Comparison of ENCODE assay signal across 1 fruit fly cellular context in the genomic region with DNA sequence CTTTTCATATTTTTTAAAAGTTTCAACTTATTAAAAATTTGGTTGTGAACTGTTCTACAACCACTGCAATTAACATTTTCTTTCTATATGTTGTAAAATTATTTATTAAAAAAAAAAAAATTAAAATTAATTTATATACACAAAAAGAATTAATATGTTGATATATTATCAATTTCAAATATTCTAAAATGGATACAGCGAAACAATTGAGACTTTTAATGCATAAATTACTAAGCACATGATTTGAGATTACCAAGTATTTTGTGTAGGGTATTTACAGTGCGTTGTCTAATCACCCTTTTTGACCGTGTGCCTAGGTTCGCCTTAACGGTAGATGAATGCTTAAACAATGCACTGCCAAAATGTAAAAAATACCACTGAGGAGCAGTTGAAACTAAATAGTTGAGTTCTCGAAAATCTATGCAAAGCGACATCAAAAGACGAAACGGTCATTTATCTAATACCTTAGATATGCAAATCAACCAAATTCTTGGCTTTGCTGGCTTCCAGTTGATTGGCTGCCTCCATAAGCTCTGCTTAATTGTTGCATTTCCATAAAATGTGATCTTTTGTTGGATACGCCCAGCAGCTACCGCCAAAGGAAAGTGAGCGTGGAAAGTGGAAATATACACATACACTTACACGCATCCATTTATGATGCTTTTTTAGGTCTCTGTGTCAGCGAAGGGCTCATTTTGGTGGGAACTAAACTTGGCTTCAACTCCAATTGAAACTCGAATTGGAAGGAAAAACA.
TF ChIP-seq lines count a peak whose summit lies in the region.

No protein-coding gene starts in this region.

TF ChIP-seq in whole organism, embryonic, 481 proteins besides CTCF, POLR2A, EP300 and RAD21 (continued from another document):
- no peak for TF ChIP-seq tio (GFP tag; optimal IDR thresholded peaks at IDR 0.05; lab: Kevin White, UChicago)
- TF ChIP-seq CG3847 (GFP tag; IDR thresholded peaks at IDR 0.05; lab: Robert Waterston, UW): no peak
- no peak for TF ChIP-seq CG11504 (tag; optimal IDR thresholded peaks at IDR 0.05; lab: Kevin White, UChicago)
- peak; percentile 27 for TF ChIP-seq dmrt99B (tag; optimal IDR thresholded peaks at IDR 0.05; lab: Kevin White, UChicago)
- no peak for TF ChIP-seq fu2 (GFP tag; optimal IDR thresholded peaks at IDR 0.05; lab: Kevin White, UChicago)
- TF ChIP-seq lilli (GFP tag; optimal IDR thresholded peaks at IDR 0.05; lab: Kevin White, UChicago): no peak
- no peak for TF ChIP-seq dmrt11E (tag; optimal IDR thresholded peaks at IDR 0.05; lab: Kevin White, UChicago)
- 0 out of 3 replicates have a peak, but pooled peaks have one; percentile 10 for TF ChIP-seq ci (GFP tag; IDR thresholded peaks at IDR 0.05; lab: Robert Waterston, UW)
- TF ChIP-seq oc (tag; optimal IDR thresholded peaks at IDR 0.05; lab: Kevin White, UChicago): peak; percentile 83
- no peak for TF ChIP-seq CG5953 (GFP tag; IDR thresholded peaks at IDR 0.05; lab: Robert Waterston, UW)
- no peak for TF ChIP-seq Mrtf (GFP tag; IDR thresholded peaks at IDR 0.05; lab: Robert Waterston, UW)
- TF ChIP-seq CG11695 (GFP tag; IDR thresholded peaks at IDR 0.05; lab: Robert Waterston, UW): no peak
- TF ChIP-seq CG13424 (tag; optimal IDR thresholded peaks at IDR 0.05; lab: Kevin White, UChicago): peak; percentile 18
- peak; percentile 20 for TF ChIP-seq gsb-n (tag; optimal IDR thresholded peaks at IDR 0.05; lab: Kevin White, UChicago)
- TF ChIP-seq Camta (GFP tag; optimal IDR thresholded peaks at IDR 0.05; lab: Kevin White, UChicago): no peak
- no peak for TF ChIP-seq fd64A (GFP tag; optimal IDR thresholded peaks at IDR 0.05; lab: Kevin White, UChicago)
- no peak for TF ChIP-seq psq (GFP tag; optimal IDR thresholded peaks at IDR 0.05; lab: Kevin White, UChicago)
- peak in 1 of 2 experiments; percentile 36 for TF ChIP-seq bsh (GFP tag; optimal IDR thresholded peaks at IDR 0.05; lab: Kevin White, UChicago)
- TF ChIP-seq NfI (GFP tag; optimal IDR thresholded peaks at IDR 0.05; lab: Kevin White, UChicago): no peak
- TF ChIP-seq luna (GFP tag; optimal IDR thresholded peaks at IDR 0.05; lab: Kevin White, UChicago): no peak
- no peak for TF ChIP-seq nerfin-1 (tag; optimal IDR thresholded peaks at IDR 0.05; lab: Kevin White, UChicago)
- TF ChIP-seq MESR4 (GFP tag; optimal IDR thresholded peaks at IDR 0.05; lab: Kevin White, UChicago): no peak
- peak; percentile 62 for TF ChIP-seq Sox102F (GFP tag; optimal IDR thresholded peaks at IDR 0.05; lab: Kevin White, UChicago)
- no peak for TF ChIP-seq pb (GFP tag; optimal IDR thresholded peaks at IDR 0.05; lab: Kevin White, UChicago)
- no peak for TF ChIP-seq Optix (GFP tag; IDR thresholded peaks at IDR 0.05; lab: Robert Waterston, UW)
- no peak for TF ChIP-seq CG8359 (GFP tag; optimal IDR thresholded peaks at IDR 0.05; lab: Kevin White, UChicago; ENCODE audit: borderline replicate concordance)
- TF ChIP-seq fd96Cb (tag; optimal IDR thresholded peaks at IDR 0.05; lab: Kevin White, UChicago): peak; percentile 24
- peak in 1 of 2 experiments; percentile 43 for TF ChIP-seq eve (GFP tag; optimal IDR thresholded peaks at IDR 0.05; lab: Kevin White, UChicago)
- TF ChIP-seq CG7928 (GFP tag; optimal IDR thresholded peaks at IDR 0.05; lab: Kevin White, UChicago): no peak
- no peak for TF ChIP-seq CG5245 (GFP tag; optimal IDR thresholded peaks at IDR 0.05; lab: Kevin White, UChicago)
- TF ChIP-seq Lim3 (GFP tag; IDR thresholded peaks at IDR 0.05; lab: Robert Waterston, UW): no peak
TF ChIP-seq in whole organism, embryonic: peak in this region for 22.
